Fruit fly (Drosophila melanogaster): ENCODE results near the gene CG7945.

dm6 chr3L:15525153-15525552, 1.2 kb upstream of the CG7945 start, which contains the start of gene CG33986:
- no peak for TF ChIP-seq CG8159 (tag; optimal IDR thresholded peaks at IDR 0.05)
- TF ChIP-seq Pif1A (GFP tag; optimal IDR thresholded peaks at IDR 0.05), result no peak
- TF ChIP-seq Ets98B (GFP tag; IDR thresholded peaks at IDR 0.05), result no peak

Data from whole organism, pupa.